Worm (Caenorhabditis elegans): ENCODE measurements around the gene unc-6.

DNA sequence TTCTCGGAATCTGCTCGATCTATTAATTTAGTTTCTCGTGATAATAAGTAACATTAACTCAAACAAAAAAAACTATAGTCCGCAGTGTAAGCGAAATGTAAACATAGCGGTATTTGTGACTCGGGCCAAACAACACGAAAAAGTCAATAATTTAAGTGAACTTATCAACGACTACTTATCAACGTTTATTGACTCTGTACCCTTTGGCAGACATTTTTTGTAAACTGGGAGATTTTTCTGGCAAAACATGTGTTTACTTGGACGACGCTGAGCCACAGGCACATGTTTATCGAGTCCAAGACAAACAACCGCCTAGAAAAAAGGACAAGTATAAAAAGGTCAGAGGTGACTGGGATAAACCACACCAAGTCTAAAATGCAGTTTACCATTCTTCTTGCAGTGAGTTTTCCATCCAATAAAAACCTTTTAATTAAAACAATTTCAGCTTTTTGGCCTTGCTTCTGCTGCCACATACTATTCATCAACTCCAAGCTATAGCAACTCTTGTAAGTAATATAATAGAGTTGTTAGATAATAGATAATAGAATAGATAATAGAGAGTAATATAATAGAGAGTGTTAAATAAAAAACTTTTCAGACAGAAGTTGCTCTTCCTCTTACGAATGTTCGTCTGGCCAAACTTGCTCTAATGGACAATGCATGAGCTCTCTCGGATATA, 44.9 kb upstream of the unc-6 start, which contains the start of gene C53B7.3:
- TF ChIP-seq nhr-12 (tag; optimal IDR thresholded peaks at IDR 0.05) (no peak), ztf-11 (tag; optimal IDR thresholded peaks at IDR 0.05) (no peak), mdl-1 (tag; optimal IDR thresholded peaks at IDR 0.05) (no peak), dmd-4 (tag; optimal IDR thresholded peaks at IDR 0.05) (no peak), lsy-2 (tag; optimal IDR thresholded peaks at IDR 0.05) (no peak), nhr-23 (tag; optimal IDR thresholded peaks at IDR 0.05) (no peak), fos-1 (tag; optimal IDR thresholded peaks at IDR 0.05) (no peak), lin-11 (tag; optimal IDR thresholded peaks at IDR 0.05) (no peak), unc-39 (tag; optimal IDR thresholded peaks at IDR 0.05) (no peak), nhr-25 (tag; optimal IDR thresholded peaks at IDR 0.05) (no peak), blmp-1 (tag; optimal IDR thresholded peaks at IDR 0.05; ENCODE audit: insufficient read depth) (no peak), gmeb-1 (tag; optimal IDR thresholded peaks at IDR 0.05) (no peak), zag-1 (tag; optimal IDR thresholded peaks at IDR 0.05) (no peak), Y55F3AM.14 (GFP tag; optimal IDR thresholded peaks at IDR 0.05) (no peak)
